Worm (Caenorhabditis elegans): ENCODE data around the gene C31C9.6.

DNA sequence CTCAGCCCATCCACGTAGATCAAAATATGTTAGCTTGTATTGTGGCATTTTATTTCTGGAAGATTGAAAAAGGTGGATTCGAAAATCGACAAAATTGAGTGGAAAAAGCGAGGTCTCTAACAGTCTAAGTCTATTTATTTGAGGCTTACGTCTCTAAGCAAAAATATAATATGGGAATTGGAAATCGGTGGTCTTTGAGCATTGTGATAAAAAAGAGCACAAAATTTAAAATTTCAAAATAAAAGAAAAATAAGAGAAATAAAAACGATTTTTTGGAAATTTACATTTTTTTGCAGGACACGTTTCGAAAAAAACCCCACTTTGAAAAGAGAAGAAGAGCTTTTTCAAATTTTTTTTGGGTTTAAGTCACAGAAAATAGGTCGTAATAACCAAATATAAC is 48.8 kb downstream of the C31C9.6 start, which contains the start of gene gst-15:
- TF ChIP-seq tab-1 (GFP tag; IDR thresholded peaks at IDR 0.05), result no peak
- TF ChIP-seq T22C8.4 (GFP tag; IDR thresholded peaks at IDR 0.05), result no peak
- TF ChIP-seq cog-1 (tag; optimal IDR thresholded peaks at IDR 0.05), result no peak
- TF ChIP-seq flt-1 (GFP tag; IDR thresholded peaks at IDR 0.05), result no peak
- TF ChIP-seq ztf-29 (GFP tag; IDR thresholded peaks at IDR 0.05), result no peak
- TF ChIP-seq klf-2 (GFP tag; conservative IDR thresholded peaks at IDR 0.05), result no peak
